Fruit fly (Drosophila melanogaster): ENCODE measurements around the gene EndoGI.

The EndoGI gene

DNA sequence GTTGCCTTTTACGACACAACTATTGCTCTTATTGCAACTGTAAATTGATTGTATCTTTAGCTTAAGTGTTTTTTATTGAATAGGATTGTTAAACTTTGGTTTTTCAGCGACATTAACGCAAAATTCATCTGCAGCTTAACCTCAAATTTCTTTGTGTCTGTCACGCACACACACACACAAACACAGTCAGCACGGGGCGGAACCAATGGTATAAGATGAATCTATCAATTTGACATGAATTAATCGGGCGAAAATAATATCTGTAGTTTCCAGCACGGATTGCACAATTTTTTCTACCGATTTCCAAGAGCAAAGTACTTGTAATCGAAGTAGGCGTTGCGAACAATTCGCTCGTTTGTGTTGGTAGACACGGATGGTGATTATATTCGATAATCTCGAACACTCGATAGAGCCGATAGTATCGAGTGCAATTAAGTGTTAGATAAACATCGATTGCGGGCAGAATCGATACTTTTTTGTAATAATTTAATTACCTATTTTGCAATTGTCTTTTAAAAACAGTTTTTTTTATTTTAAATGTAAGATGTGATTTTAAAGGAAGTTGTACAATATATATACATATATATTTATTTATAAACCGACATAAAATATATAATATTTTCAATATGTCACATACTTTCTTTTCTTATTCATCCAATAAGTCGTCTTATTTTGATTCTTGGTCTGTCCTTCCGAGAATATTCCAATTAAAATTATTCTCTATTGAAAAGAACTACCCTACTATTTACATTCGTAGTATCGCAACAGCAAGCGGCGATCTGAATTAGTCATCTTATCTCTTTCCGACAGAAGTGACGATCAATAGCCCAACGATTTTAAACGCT lies at the start of gene EndoGI, which contains the start of gene PRL-1:
Gene EndoGI (plus strand): TSS at position 462 of the 845 bp plus-strand sequence.
Gene PRL-1 (minus strand): TSS at position 380 of the 845 bp plus-strand sequence.
- TF ChIP-seq Dll (optimal IDR thresholded peaks at IDR 0.05) (no peak), CG8478 (optimal IDR thresholded peaks at IDR 0.05) (peak; percentile 47)

DNA sequence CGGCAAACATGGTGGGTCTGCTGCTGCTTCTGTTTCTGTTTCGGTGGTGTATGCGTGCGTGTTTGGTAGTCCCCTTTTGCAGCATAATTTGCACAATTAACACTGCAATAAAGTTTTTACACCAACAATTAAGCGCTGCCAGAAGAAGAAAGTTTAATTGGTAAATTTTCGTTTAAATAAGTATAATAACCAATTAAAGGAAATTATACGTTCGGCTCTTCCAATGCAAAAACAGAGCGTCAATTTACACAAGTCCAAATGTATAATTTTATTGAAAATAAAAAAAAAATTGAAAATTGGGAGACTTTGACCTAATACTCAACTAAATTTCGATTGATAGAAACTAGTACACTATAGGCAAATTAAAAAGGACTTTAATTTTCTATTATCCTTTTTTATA lies 46.3 kb upstream of the EndoGI start, which contains the start of gene CG31819:
Gene CG31819 (plus strand): TSS at position 301 of the 400 bp plus-strand sequence.
- TF ChIP-seq EcR (GFP tag; optimal IDR thresholded peaks at IDR 0.05) (no peak), CG8478 (optimal IDR thresholded peaks at IDR 0.05) (no peak), Dll (optimal IDR thresholded peaks at IDR 0.05) (no peak), pan (optimal IDR thresholded peaks at IDR 0.05) (no peak), psq (optimal IDR thresholded peaks at IDR 0.05) (no peak), usp (GFP tag; optimal IDR thresholded peaks at IDR 0.05) (no peak)

DNA sequence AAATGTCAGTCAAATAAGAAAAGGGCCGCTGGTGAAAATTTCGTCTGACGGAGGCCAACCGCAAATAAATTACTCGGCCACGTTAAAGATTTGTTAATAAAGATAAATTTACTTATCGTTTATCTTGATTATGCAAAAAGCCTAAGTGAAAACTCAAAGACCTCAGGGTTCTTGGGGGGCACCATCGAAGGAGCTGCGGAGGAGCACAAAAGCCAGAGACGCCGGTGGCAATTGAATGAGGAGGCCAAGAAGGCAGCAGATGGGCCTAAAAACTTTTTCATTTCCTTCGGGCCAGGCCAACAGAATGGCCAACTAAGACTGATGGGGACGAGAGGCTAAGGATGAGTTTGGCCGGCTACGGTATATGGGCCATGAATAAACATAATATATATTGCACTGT lies 41.2 kb upstream of the EndoGI start:
- TF ChIP-seq Dll (optimal IDR thresholded peaks at IDR 0.05) (no peak), usp (GFP tag; optimal IDR thresholded peaks at IDR 0.05) (no peak), CG8478 (optimal IDR thresholded peaks at IDR 0.05) (no peak), psq (optimal IDR thresholded peaks at IDR 0.05) (no peak), EcR (GFP tag; optimal IDR thresholded peaks at IDR 0.05) (no peak), pan (optimal IDR thresholded peaks at IDR 0.05) (no peak)

DNA sequence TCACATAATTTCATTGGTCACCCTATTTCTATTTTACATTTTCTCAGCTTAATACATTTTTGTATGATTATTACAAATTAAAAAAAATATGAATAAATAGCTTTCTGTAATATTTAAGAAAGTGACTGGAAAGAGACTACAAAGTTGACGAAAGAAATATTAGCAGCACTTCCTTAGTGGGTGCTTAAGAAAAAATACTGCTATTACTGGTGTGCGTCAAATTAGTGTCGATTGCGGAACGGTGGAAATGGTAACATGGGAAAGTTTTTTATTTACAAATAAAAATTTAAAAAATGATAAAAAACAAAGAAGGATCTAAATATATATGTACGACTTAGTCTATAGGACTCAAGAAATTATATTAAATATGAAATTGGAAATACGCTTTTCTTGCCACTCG lies 33.5 kb upstream of the EndoGI start:
- TF ChIP-seq CG8478 (optimal IDR thresholded peaks at IDR 0.05) (no peak), usp (GFP tag; optimal IDR thresholded peaks at IDR 0.05) (no peak), Dll (optimal IDR thresholded peaks at IDR 0.05) (no peak), psq (optimal IDR thresholded peaks at IDR 0.05) (no peak), EcR (GFP tag; optimal IDR thresholded peaks at IDR 0.05) (no peak), pan (optimal IDR thresholded peaks at IDR 0.05) (no peak)

DNA sequence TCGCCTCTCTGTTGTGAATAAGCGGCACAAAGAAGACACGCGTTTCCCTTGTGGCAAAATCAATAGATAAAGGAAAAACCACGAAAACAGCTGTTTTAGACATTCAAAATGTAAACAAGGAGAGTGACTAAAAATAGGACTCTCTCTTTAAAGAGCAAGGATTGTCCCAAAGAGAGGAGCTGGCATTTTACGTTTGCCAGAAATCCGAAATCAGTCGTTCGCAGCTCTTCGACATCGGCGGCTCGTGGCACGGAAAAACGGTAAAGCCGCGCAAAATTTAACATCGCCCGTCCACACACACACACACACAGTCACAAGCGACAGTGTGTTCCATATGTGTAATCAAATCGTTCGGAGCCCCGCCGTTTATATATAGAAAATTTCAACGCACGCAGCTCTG lies 26.2 kb upstream of the EndoGI start, which contains the start of gene Ca-Ma2d:
Gene Ca-Ma2d (plus strand): TSS at position 211 of the 400 bp plus-strand sequence.
- no peak for TF ChIP-seq CG8478 (optimal IDR thresholded peaks at IDR 0.05)
- TF ChIP-seq usp (GFP tag; optimal IDR thresholded peaks at IDR 0.05) = no peak
- no peak for TF ChIP-seq pan (optimal IDR thresholded peaks at IDR 0.05)
- TF ChIP-seq Dll (optimal IDR thresholded peaks at IDR 0.05) = no peak
- TF ChIP-seq psq (optimal IDR thresholded peaks at IDR 0.05) = no peak
- TF ChIP-seq EcR (GFP tag; optimal IDR thresholded peaks at IDR 0.05) = no peak

DNA sequence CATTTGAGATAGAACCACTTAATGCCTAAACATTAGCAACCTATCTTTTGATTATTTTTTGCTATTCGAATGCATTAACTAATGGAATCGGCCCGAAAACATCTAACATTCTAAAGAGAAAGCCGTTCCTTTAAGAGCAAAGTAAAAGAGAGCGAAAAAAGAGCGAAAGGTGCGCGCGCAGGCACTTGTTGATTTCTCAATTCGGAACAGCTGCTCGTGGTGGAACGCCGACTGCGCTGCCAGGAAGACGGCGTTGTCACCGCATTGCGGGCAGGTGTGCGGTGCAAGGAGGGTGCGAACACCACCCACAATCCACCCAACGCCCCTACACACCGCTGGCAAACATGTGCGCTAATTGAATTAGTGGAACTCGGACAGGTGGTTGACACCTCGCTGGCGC lies 22.7 kb upstream of the EndoGI start:
- TF ChIP-seq psq (optimal IDR thresholded peaks at IDR 0.05) (no peak), usp (GFP tag; optimal IDR thresholded peaks at IDR 0.05) (no peak), CG8478 (optimal IDR thresholded peaks at IDR 0.05) (no peak), Dll (optimal IDR thresholded peaks at IDR 0.05) (no peak), EcR (GFP tag; optimal IDR thresholded peaks at IDR 0.05) (no peak), pan (optimal IDR thresholded peaks at IDR 0.05) (no peak)

DNA sequence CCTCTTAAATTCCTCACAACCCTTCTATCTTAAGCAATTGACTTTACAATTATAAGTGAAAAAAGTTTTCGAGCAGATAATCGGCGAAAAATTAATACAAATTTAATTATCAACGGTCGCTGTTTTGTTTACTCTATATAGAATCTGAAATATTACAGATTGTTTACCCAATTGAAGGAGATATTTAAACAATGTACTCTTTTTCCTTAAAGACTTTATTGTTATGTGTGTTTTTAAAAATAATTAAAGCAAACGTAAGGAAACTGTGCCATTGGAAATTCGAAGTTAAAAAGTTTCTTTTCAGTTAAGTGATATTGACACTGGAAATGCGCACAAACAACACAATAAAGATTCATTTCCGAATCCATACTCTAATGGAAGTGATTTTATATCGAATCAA lies 15.8 kb upstream of the EndoGI start, which contains the start of gene CG42818:
Gene CG42818 (plus strand): TSS at position 301 of the 400 bp plus-strand sequence.
- TF ChIP-seq EcR (GFP tag; optimal IDR thresholded peaks at IDR 0.05) (no peak), Dll (optimal IDR thresholded peaks at IDR 0.05) (no peak), usp (GFP tag; optimal IDR thresholded peaks at IDR 0.05) (no peak)

DNA sequence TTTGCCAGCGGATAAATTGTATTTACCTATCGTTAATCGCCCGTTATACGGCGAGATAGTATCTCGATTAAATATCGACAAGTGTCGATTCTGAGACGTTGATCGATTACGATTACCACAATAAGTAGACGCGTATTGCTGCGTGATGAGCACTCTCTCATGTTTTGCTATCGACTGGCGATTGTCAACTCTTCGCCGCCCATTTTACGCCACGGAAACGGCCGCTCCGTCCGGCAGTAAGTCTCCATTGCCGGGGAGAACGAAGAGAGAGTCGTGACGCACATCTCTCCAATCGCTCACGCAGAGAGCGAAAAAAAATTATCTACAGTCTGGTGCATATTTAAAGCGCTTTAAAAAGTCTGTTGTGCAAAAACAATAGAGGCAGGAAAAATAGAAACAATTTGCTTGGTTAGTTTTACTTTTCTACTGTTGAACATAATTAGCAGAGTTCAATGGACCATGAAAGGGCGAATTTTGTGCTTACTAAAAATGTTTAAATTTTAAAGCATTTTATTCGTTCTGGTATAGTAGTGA lies 5.8 kb upstream of the EndoGI start, which contains the start of gene CG46309:
Gene CG46309 (minus strand): TSS at position 191 of the 534 bp plus-strand sequence.
- no peak for TF ChIP-seq pan (optimal IDR thresholded peaks at IDR 0.05)
- TF ChIP-seq psq (optimal IDR thresholded peaks at IDR 0.05) = no peak
- TF ChIP-seq EcR (GFP tag; optimal IDR thresholded peaks at IDR 0.05) = no peak
- no peak for TF ChIP-seq Dll (optimal IDR thresholded peaks at IDR 0.05)
- TF ChIP-seq CG8478 (optimal IDR thresholded peaks at IDR 0.05) = no peak
- no peak for TF ChIP-seq usp (GFP tag; optimal IDR thresholded peaks at IDR 0.05)

DNA sequence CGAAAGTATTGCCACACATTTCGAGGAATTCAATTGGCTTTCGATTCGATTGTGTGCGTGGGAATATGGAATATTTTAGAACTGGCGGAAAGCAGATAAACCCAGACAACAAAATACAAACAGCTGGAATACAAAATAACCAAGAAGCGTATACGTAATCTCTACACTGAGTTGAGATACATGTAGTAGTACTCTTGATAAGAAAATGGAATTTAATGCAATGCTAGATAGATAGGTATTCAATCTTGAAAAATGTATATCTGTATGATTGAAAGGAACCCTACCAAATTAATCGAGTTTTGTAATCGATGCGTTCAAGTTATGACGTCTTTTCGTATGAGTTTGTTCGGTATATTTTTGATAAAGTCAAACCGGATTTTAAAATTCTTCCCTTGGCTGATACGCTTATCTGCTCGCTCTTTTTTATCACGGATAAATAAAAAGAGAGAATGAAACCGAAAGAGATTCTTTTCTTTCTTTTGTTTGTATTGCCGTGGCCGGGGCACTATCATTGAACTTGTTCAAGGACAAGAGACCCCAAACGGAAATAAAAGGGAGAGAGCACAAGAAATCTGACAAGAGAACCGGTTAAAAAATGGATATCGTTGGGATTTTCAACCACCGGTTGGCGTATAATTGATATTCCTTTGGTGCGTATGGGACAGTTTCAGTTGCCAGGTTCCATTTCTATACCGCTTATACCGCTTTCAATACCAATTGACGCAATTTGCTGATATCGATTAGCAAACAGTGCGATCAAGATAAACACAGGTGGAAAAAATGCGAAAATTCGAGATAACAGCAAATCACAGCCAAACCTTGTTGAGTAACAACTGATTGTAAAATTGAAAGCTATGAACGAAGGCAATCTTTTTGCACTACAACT lies 2.0 kb upstream of the EndoGI start:
- no peak for TF ChIP-seq psq (optimal IDR thresholded peaks at IDR 0.05)
- no peak for TF ChIP-seq usp (GFP tag; optimal IDR thresholded peaks at IDR 0.05)
- no peak for TF ChIP-seq pan (optimal IDR thresholded peaks at IDR 0.05)
- TF ChIP-seq EcR (GFP tag; optimal IDR thresholded peaks at IDR 0.05) = no peak
- TF ChIP-seq CG8478 (optimal IDR thresholded peaks at IDR 0.05) = no peak
- no peak for TF ChIP-seq Dll (optimal IDR thresholded peaks at IDR 0.05)

DNA sequence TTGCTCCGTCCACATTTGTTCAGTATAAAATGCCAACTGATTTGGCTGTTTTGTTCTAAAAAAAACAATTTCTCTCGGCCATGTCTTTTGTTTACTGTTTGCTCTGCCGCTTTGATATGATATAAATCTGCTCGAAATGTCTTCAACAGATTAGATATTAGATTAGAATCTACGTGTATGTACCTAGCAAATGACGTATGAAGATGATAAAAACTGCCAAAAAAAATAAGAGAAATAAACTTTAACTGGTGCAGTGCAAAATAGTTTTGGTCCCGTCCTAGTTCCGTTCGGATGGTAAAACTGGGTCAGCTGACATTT lies 1.4 kb upstream of the EndoGI start:
- TF ChIP-seq EcR (GFP tag; optimal IDR thresholded peaks at IDR 0.05) = no peak
- no peak for TF ChIP-seq usp (GFP tag; optimal IDR thresholded peaks at IDR 0.05)
- no peak for TF ChIP-seq psq (optimal IDR thresholded peaks at IDR 0.05)
- TF ChIP-seq Dll (optimal IDR thresholded peaks at IDR 0.05) = no peak
- no peak for TF ChIP-seq CG8478 (optimal IDR thresholded peaks at IDR 0.05)
- no peak for TF ChIP-seq pan (optimal IDR thresholded peaks at IDR 0.05)

DNA sequence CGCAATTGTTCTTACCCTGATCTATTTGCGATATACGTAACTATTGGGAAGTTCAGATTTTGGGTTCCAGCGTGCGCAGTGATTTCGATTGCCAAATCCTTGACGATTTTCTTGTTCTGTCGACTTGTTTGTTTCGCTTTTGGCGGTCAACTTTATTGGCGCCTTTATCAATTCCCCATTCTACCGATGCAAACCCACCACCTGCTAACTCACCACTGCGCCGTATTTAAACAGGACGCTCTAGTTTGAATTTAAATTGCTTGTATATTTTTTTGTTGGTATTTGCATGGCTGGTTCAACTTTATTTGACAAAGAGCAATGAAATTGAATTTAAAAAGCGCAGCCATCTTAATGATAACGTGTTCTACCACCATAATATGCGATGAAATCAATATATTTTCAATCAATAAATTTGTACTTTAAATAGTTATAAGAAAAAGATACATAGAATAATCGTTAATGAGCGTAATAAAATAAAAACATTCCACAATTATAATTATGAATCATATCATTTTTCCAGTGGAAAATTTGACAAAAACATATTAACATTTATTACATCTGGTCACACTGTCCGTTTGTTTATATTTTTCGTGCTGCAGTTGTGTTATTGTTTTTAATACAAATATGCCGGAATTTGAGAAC lies 4.2 kb downstream of the EndoGI start, which contains the start of the genes twe and CG4935:
Gene twe (minus strand): TSS at position 302 of the 642 bp plus-strand sequence.
Gene CG4935 (plus strand): TSS at position 566 of the 642 bp plus-strand sequence.
- TF ChIP-seq usp (GFP tag; optimal IDR thresholded peaks at IDR 0.05) (no peak), CG8478 (optimal IDR thresholded peaks at IDR 0.05) (no peak), psq (optimal IDR thresholded peaks at IDR 0.05) (no peak), EcR (GFP tag; optimal IDR thresholded peaks at IDR 0.05) (no peak), Dll (optimal IDR thresholded peaks at IDR 0.05) (no peak)
